Worm (Caenorhabditis elegans) whole organism, L4/young adult: ENCODE data around the gene C44B11.6.

Source experiments
- W03F9.2 ChIP-seq: fragments of 150-350 bp; optimal IDR thresholded peaks from 2 replicates; lab custom pipeline; 2014; ENCODE audit warnings: missing biosample characterization, missing genetic modification characterization
- dao-5 ChIP-seq: sonication (generic microtip); optimal IDR thresholded peaks from 2 replicates; lab custom pipeline; 2016; ENCODE audit warnings: missing genotype, missing genetic modification characterization, moderate library complexity, missing compliant biosample characterization
- him-1 ChIP-seq: sonication (generic microtip); optimal IDR thresholded peaks from 2 replicates; lab custom pipeline; 2016; ENCODE audit warnings: missing genotype, missing genetic modification reagents, missing genetic modification characterization, missing compliant biosample characterization

C44B11.6 gene

ce11 chrIII:3127613-3128012 lies 25.3 kb upstream of the C44B11.6 start:
- TF ChIP-seq him-1 (tag; lab: Kevin White, UChicago) (peak; percentile 16), dao-5 (tag; lab: Kevin White, UChicago) (no peak)

- TF ChIP-seq W03F9.2 (tag; lab: Kevin White, UChicago) (no peak), him-1 (tag; lab: Kevin White, UChicago) (no peak), dao-5 (tag; lab: Kevin White, UChicago) (no peak)
Measured at ce11 chrIII:3129036-3129435, 23.9 kb upstream of the C44B11.6 start, which contains the start of gene Y53G8B.1. Y53G8B.1 (plus strand) TSS chrIII:3129277.

ce11 chrIII:3136325-3137001 lies 16.5 kb upstream of the C44B11.6 start:
- TF ChIP-seq him-1 (tag; lab: Kevin White, UChicago) (no peak), dao-5 (tag; lab: Kevin White, UChicago) (no peak), W03F9.2 (tag; lab: Kevin White, UChicago) (no peak)

- TF ChIP-seq W03F9.2 (tag; lab: Kevin White, UChicago) (no peak), dao-5 (tag; lab: Kevin White, UChicago) (no peak), him-1 (tag; lab: Kevin White, UChicago) (no peak)
Measured at ce11 chrIII:3138087-3138486, 14.9 kb upstream of the C44B11.6 start.

- TF ChIP-seq dao-5 (tag; lab: Kevin White, UChicago) (no peak), him-1 (tag; lab: Kevin White, UChicago) (peak; percentile 70), W03F9.2 (tag; lab: Kevin White, UChicago) (no peak)
Measured at ce11 chrIII:3139144-3139543, 13.8 kb upstream of the C44B11.6 start, which contains the start of gene mec-12. mec-12 (minus strand) TSS chrIII:3139234.

ce11 chrIII:3140227-3140626 lies 12.7 kb upstream of the C44B11.6 start:
- no peak for TF ChIP-seq W03F9.2 (tag; lab: Kevin White, UChicago)
- no peak for TF ChIP-seq dao-5 (tag; lab: Kevin White, UChicago)
- no peak for TF ChIP-seq him-1 (tag; lab: Kevin White, UChicago)

- TF ChIP-seq him-1 (tag; lab: Kevin White, UChicago) (no peak), dao-5 (tag; lab: Kevin White, UChicago) (no peak), W03F9.2 (tag; lab: Kevin White, UChicago) (no peak)
Measured at ce11 chrIII:3142078-3142477, 10.9 kb upstream of the C44B11.6 start.

ce11 chrIII:3143657-3144056 lies 9.3 kb upstream of the C44B11.6 start, which contains the start of gene C44B11.4:
C44B11.4 (minus strand) TSS chrIII:3143757.
- TF ChIP-seq him-1 (tag; lab: Kevin White, UChicago) (no peak), dao-5 (tag; lab: Kevin White, UChicago) (no peak), W03F9.2 (tag; lab: Kevin White, UChicago) (no peak)

- no peak for TF ChIP-seq him-1 (tag; lab: Kevin White, UChicago)
- TF ChIP-seq W03F9.2 (tag; lab: Kevin White, UChicago), result no peak
- TF ChIP-seq dao-5 (tag; lab: Kevin White, UChicago), result no peak
Measured at ce11 chrIII:3154968-3155367, 2.0 kb downstream of the C44B11.6 start, which contains the start of gene C44B11.1. C44B11.1 (plus strand) TSS chrIII:3155268.

ce11 chrIII:3160490-3160889 lies 7.5 kb downstream of the C44B11.6 start:
- TF ChIP-seq dao-5 (tag; lab: Kevin White, UChicago) (no peak), W03F9.2 (tag; lab: Kevin White, UChicago) (no peak), him-1 (tag; lab: Kevin White, UChicago) (no peak)

- no peak for TF ChIP-seq dao-5 (tag; lab: Kevin White, UChicago)
- TF ChIP-seq W03F9.2 (tag; lab: Kevin White, UChicago), result no peak
- no peak for TF ChIP-seq him-1 (tag; lab: Kevin White, UChicago)
Measured at ce11 chrIII:3161600-3161999, 8.7 kb downstream of the C44B11.6 start.

- TF ChIP-seq dao-5 (tag; lab: Kevin White, UChicago), result no peak
- TF ChIP-seq W03F9.2 (tag; lab: Kevin White, UChicago), result no peak
- TF ChIP-seq him-1 (tag; lab: Kevin White, UChicago), result no peak
Measured at ce11 chrIII:3163448-3163847, 10.5 kb downstream of the C44B11.6 start.

ce11 chrIII:3165309-3165708 lies 12.4 kb downstream of the C44B11.6 start, which contains the start of gene R148.5:
R148.5 (plus strand) TSS chrIII:3165639.
- TF ChIP-seq W03F9.2 (tag; lab: Kevin White, UChicago) (no peak), him-1 (tag; lab: Kevin White, UChicago) (no peak), dao-5 (tag; lab: Kevin White, UChicago) (no peak)

ce11 chrIII:3169279-3169678 lies 16.3 kb downstream of the C44B11.6 start:
- no peak for TF ChIP-seq him-1 (tag; lab: Kevin White, UChicago)
